Worm (Caenorhabditis elegans): ENCODE measurements around the gene pdf-1.

DNA sequence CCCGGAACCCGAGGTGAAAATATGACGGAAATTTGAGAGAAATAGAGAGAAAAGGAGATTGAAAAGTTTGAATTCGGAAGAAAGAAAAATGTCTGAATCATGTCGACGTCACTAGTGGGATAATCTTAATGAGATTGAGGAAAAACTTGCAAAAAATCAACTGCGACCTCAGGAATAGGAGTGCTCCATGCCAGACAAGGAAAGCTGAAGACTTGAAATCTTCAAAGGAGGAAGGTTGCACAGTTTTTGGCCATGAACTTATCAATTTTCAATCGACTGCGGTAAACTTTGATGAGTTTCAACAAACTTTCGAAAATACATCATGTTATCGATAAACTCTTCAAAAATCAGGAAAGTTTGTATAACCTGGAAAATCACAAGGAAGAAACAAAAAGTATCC, at the start of gene pdf-1:
- TF ChIP-seq dpl-1 (GFP tag; optimal IDR thresholded peaks at IDR 0.05) (no peak), nhr-76 (tag; optimal IDR thresholded peaks at IDR 0.05) (no peak), daf-12 (tag; optimal IDR thresholded peaks at IDR 0.05) (no peak), zip-2 (tag; optimal IDR thresholded peaks at IDR 0.05) (no peak), madf-5 (GFP tag; IDR thresholded peaks at IDR 0.05) (no peak), nhr-11 (tag; optimal IDR thresholded peaks at IDR 0.05) (no peak), snpc-4 (tag; optimal IDR thresholded peaks at IDR 0.05) (no peak), zag-1 (tag; optimal IDR thresholded peaks at IDR 0.05) (no peak), dve-1 (tag; optimal IDR thresholded peaks at IDR 0.05; ENCODE audit: insufficient read depth) (no peak), nhr-28 (tag; optimal IDR thresholded peaks at IDR 0.05) (no peak), lin-15B (tag; optimal IDR thresholded peaks at IDR 0.05) (no peak)

Data from whole organism, L4 larva.